Fruit fly (Drosophila melanogaster) whole organism, wandering third instar larva: Measurements from ENCODE around the gene CG12236.
A peak's percentile ranks its signal among the peaks of the same experiment; 100 is the strongest.

Source experiments
- Abd-B ChIP-seq: fragments of >200 bp; optimal IDR thresholded peaks from 2 replicates; lab custom pipeline; 2017; ENCODE audit warnings: missing biosample characterization, missing genetic modification characterization
- CG32264 ChIP-seq: fragments of 200-800 bp; sonication (Bioruptor generic); optimal IDR thresholded peaks from 2 replicates; lab custom pipeline; 2016; ENCODE audit warnings: missing biosample characterization, missing genetic modification characterization
- CG9705 ChIP-seq: fragments of 200-800 bp; sonication (Bioruptor generic); optimal IDR thresholded peaks from 2 replicates; lab custom pipeline; 2018; ENCODE audit warnings: missing biosample characterization, mild to moderate bottlenecking, missing genetic modification characterization
- CrebA ChIP-seq: fragments of 200-800 bp; sonication (Bioruptor generic); optimal IDR thresholded peaks from 2 replicates; lab custom pipeline; 2016; ENCODE audit warnings: missing biosample characterization, mild to moderate bottlenecking, missing genetic modification characterization, borderline replicate concordance
- Dfd ChIP-seq: fragments of >200 bp; optimal IDR thresholded peaks from 2 replicates; lab custom pipeline; 2017; ENCODE audit warnings: missing biosample characterization, missing genetic modification characterization
- Dif ChIP-seq: fragments of 200-275, 200-300 bp; sonication (Bioruptor generic); optimal IDR thresholded peaks from 2 replicates; lab custom pipeline; 2018; ENCODE audit warnings: missing biosample characterization, missing genetic modification characterization; ENCODE audit not compliant: partially characterized antibody
- GATAd ChIP-seq: sonication (Bioruptor generic); optimal IDR thresholded peaks from 2 replicates; lab custom pipeline; 2016; ENCODE audit warnings: missing biosample characterization, missing genetic modification characterization
- HLH106 ChIP-seq: fragments of 200-800 bp; optimal IDR thresholded peaks from 3 replicates; lab custom pipeline; 2019; ENCODE audit warnings: missing biosample characterization, mild to moderate bottlenecking, missing genetic modification characterization, moderate library complexity
- Hnf4 ChIP-seq: fragments of 200-800 bp; sonication (Bioruptor generic); optimal IDR thresholded peaks from 2 replicates; lab custom pipeline; 2016; ENCODE audit warnings: missing biosample characterization, mild to moderate bottlenecking, missing genetic modification characterization
- Hr78 ChIP-seq: fragments of >200 bp; optimal IDR thresholded peaks from 2 replicates; lab custom pipeline; 2017; ENCODE audit warnings: missing biosample characterization, missing genetic modification characterization
- Hr83 ChIP-seq: fragments of 200-300 bp; sonication (Bioruptor generic); optimal IDR thresholded peaks from 2 replicates; lab custom pipeline; 2016; ENCODE audit warnings: missing biosample characterization, mild to moderate bottlenecking, missing genetic modification characterization, moderate library complexity; ENCODE audit not compliant: poor library complexity, severe bottlenecking
- Jra ChIP-seq: sonication (Bioruptor generic); optimal IDR thresholded peaks from 2 replicates; lab custom pipeline; 2016; ENCODE audit warnings: missing biosample characterization, missing genetic modification characterization
- Mio ChIP-seq: sonication (Bioruptor generic); optimal IDR thresholded peaks from 2 replicates; lab custom pipeline; 2016; ENCODE audit warnings: missing biosample characterization, missing genetic modification characterization
- Myc ChIP-seq: fragments of >200 bp; optimal IDR thresholded peaks from 2 replicates; lab custom pipeline; 2017
- N ChIP-seq: fragments of >200 bp; optimal IDR thresholded peaks from 2 replicates; lab custom pipeline; 2018; ENCODE audit warnings: missing biosample characterization, missing external identifiers, missing genetic modification characterization
- OdsH ChIP-seq: fragments of 200-800 bp; sonication (Bioruptor generic); optimal IDR thresholded peaks from 2 replicates; lab custom pipeline; 2016; ENCODE audit warnings: missing biosample characterization, mild to moderate bottlenecking, missing genetic modification characterization
- Rel ChIP-seq, 2 experiments: fragments of 200-800 bp; sonication (Bioruptor generic) in 1 of 2; optimal IDR thresholded peaks; 2 replicates in 1 of 2; 3 replicates in 1 of 2; lab custom pipeline; 2016 to 2019; ENCODE audit warnings: mild to moderate bottlenecking in 2 of 2, missing biosample characterization in 2 of 2, missing genetic modification characterization in 2 of 2, moderate library complexity in 1 of 2
- Sp1 ChIP-seq: fragments of 200-800 bp; sonication (Bioruptor generic); optimal IDR thresholded peaks from 3 replicates; lab custom pipeline; 2019; ENCODE audit warnings: missing biosample characterization, mild to moderate bottlenecking, missing genetic modification characterization, moderate library complexity
- Vsx2 ChIP-seq: fragments of 200-300, 225-300 bp; sonication (Bioruptor generic); optimal IDR thresholded peaks from 2 replicates; lab custom pipeline; 2018; ENCODE audit warnings: missing biosample characterization, missing genetic modification characterization; ENCODE audit not compliant: partially characterized antibody
- br ChIP-seq: fragments of 200-800 bp; sonication (Bioruptor generic); optimal IDR thresholded peaks from 2 replicates; lab custom pipeline; 2016; ENCODE audit warnings: missing biosample characterization, missing genetic modification characterization
- brk ChIP-seq: fragments of 200-800 bp; sonication (Bioruptor generic); optimal IDR thresholded peaks from 2 replicates; lab custom pipeline; 2016; ENCODE audit warnings: missing biosample characterization, mild to moderate bottlenecking, missing genetic modification characterization
- dl ChIP-seq, 2 experiments: fragments of 175-275, 200-275 bp in 1 of 2; fragments of 200-275 bp in 1 of 2; sonication (Bioruptor generic); optimal IDR thresholded peaks; lab custom pipeline; 2018; ENCODE audit warnings: mild to moderate bottlenecking in 2 of 2, missing biosample characterization in 2 of 2, missing genetic modification characterization in 2 of 2, moderate library complexity in 2 of 2; ENCODE audit not compliant: partially characterized antibody in 2 of 2, insufficient read depth in 1 of 2
- dmrt93B ChIP-seq: fragments of 200-800 bp; sonication (Bioruptor generic); optimal IDR thresholded peaks from 2 replicates; lab custom pipeline; 2018; ENCODE audit warnings: missing biosample characterization, mild to moderate bottlenecking, missing genetic modification characterization
- dsf ChIP-seq: sonication (Bioruptor generic); optimal IDR thresholded peaks from 2 replicates; lab custom pipeline; 2016; ENCODE audit warnings: missing biosample characterization, missing genetic modification characterization, borderline replicate concordance
- ey ChIP-seq: fragments of 200-800 bp; sonication (Bioruptor generic); optimal IDR thresholded peaks from 2 replicates; lab custom pipeline; 2016; ENCODE audit warnings: missing biosample characterization, missing genetic modification characterization
- foxo ChIP-seq, 2 experiments: fragments of 200-800 bp; sonication (Bioruptor generic); optimal IDR thresholded peaks; 2 replicates in 1 of 2; 3 replicates in 1 of 2; lab custom pipeline; 2016 to 2017; ENCODE audit warnings: missing biosample characterization in 2 of 2, missing genetic modification characterization in 2 of 2
- fru ChIP-seq: fragments of 200-800 bp; sonication (Bioruptor generic); optimal IDR thresholded peaks from 3 replicates; lab custom pipeline; 2016; ENCODE audit warnings: missing biosample characterization, mild to moderate bottlenecking, missing genetic modification characterization
- h ChIP-seq: fragments of 200-800 bp; sonication (Bioruptor generic); optimal IDR thresholded peaks from 3 replicates; lab custom pipeline; 2016; ENCODE audit warnings: missing biosample characterization, mild to moderate bottlenecking, missing genetic modification characterization
- jim ChIP-seq: fragments of 175-275, 200-325 bp; sonication (Bioruptor generic); optimal IDR thresholded peaks from 2 replicates; lab custom pipeline; 2016; ENCODE audit warnings: missing biosample characterization, mild to moderate bottlenecking, missing genetic modification characterization
- lola ChIP-seq: fragments of >200 bp; optimal IDR thresholded peaks from 2 replicates; lab custom pipeline; 2017; ENCODE audit warnings: missing biosample characterization, missing genetic modification characterization
- pan ChIP-seq: fragments of >200 bp; optimal IDR thresholded peaks from 2 replicates; lab custom pipeline; 2017
- psq ChIP-seq: fragments of 200-800 bp; sonication (Bioruptor generic); optimal IDR thresholded peaks from 3 replicates; lab custom pipeline; 2017; ENCODE audit warnings: missing biosample characterization, mild to moderate bottlenecking, missing genetic modification characterization, moderate library complexity
- rgr ChIP-seq: fragments of 200-800 bp; sonication (Bioruptor generic); optimal IDR thresholded peaks from 3 replicates; lab custom pipeline; 2016; ENCODE audit warnings: missing biosample characterization, mild to moderate bottlenecking, missing genetic modification characterization
- sage ChIP-seq: fragments of 200-800 bp; sonication (Bioruptor generic); optimal IDR thresholded peaks from 2 replicates; lab custom pipeline; 2016; ENCODE audit warnings: missing biosample characterization, mild to moderate bottlenecking, missing genetic modification characterization
- sv ChIP-seq: fragments of 200-800 bp; sonication (Bioruptor generic); optimal IDR thresholded peaks from 3 replicates; lab custom pipeline; 2016; ENCODE audit warnings: missing biosample characterization, missing genetic modification characterization
- tai ChIP-seq: sonication (Bioruptor generic); optimal IDR thresholded peaks from 2 replicates; lab custom pipeline; 2016; ENCODE audit warnings: missing biosample characterization, missing genetic modification characterization
- usp ChIP-seq: fragments of >200 bp; optimal IDR thresholded peaks from 2 replicates; lab custom pipeline; 2017; ENCODE audit warnings: missing biosample characterization, missing genetic modification characterization
- woc ChIP-seq: sonication (Bioruptor generic); optimal IDR thresholded peaks from 2 replicates; lab custom pipeline; 2016; ENCODE audit warnings: missing biosample characterization, mild to moderate bottlenecking, missing genetic modification characterization

Gene CG12236

DNA sequence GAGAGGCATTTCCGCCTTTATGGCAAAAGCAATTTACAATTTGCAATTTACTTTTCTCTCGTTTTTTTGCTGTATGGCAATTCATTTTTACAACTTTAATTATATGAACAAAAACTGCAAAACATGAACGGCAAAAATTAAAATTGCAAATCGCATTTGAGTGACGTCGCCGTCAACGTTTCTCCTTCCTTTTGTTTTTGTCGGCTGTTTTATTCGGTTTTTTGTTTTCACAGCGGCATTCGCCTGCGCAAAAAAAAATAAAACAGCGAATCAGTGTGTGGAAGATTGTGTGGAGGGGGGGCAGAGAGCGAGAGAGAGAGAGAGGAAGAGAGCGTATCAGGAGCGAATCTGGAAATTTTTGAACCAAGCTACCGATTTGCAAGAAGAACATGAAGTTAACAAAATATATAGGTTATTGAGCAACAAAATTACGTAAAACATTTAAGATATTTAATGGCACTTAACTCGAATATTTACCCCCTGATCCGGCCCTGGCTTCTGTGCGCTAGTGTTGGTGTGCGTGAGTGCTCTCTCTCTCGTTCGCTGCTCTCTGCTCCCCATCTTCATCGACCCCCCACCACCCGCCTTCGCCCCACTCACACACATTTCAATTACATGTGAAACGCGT lies 10.7 kb downstream of the CG12236 start:
- no peak for TF ChIP-seq pan
- TF ChIP-seq CG32264 (GFP tag; lab: Kevin White, UChicago), result peak; percentile 97
- TF ChIP-seq Mio (GFP tag; lab: Kevin White, UChicago), result peak; percentile 92
- peak; percentile 98 for TF ChIP-seq sage (GFP tag; lab: Kevin White, UChicago)
- TF ChIP-seq ey, result peak; percentile 100
- TF ChIP-seq CrebA, result no peak
- TF ChIP-seq GATAd (GFP tag; lab: Kevin White, UChicago), result peak; percentile 98
- TF ChIP-seq sv (GFP tag; lab: Kevin White, UChicago), result peak; percentile 98
- peak; percentile 99 for TF ChIP-seq Hnf4 (GFP tag; lab: Kevin White, UChicago)
- TF ChIP-seq Myc, result no peak
- no peak for TF ChIP-seq dl (GFP tag; optimal IDR thresholded peaks at IDR 0.05; lab: Kevin White, UChicago; ENCODE audit: insufficient read depth in 1 of 2, partially characterized antibody in 2 of 2)
- TF ChIP-seq woc, result peak; percentile 99
- peak; percentile 100 for TF ChIP-seq HLH106
- TF ChIP-seq jim (GFP tag; lab: Kevin White, UChicago), result peak; percentile 87
- peak; percentile 54 for TF ChIP-seq Dif (GFP tag; lab: Kevin White, UChicago)
- TF ChIP-seq h (GFP tag; lab: Kevin White, UChicago), result peak; percentile 100
- TF ChIP-seq Hr83 (GFP tag; lab: Kevin White, UChicago), result peak; percentile 95
- TF ChIP-seq Dfd (GFP tag; lab: Kevin White, UChicago), result peak; percentile 87
- peak; percentile 93 for TF ChIP-seq Rel (GFP tag; optimal IDR thresholded peaks at IDR 0.05; lab: Kevin White, UChicago)
- TF ChIP-seq Rel (tag; optimal IDR thresholded peaks at IDR 0.05; lab: Kevin White, UChicago), result peak; percentile 95
- TF ChIP-seq lola (GFP tag; lab: Kevin White, UChicago), result no peak
- TF ChIP-seq Hr78 (GFP tag; lab: Kevin White, UChicago), result no peak
- peak; percentile 99 for TF ChIP-seq br (GFP tag; lab: Kevin White, UChicago)
- peak; percentile 70 for TF ChIP-seq Vsx2
- TF ChIP-seq dmrt93B (GFP tag; lab: Kevin White, UChicago), result peak; percentile 99
- peak; percentile 99 for TF ChIP-seq CG9705 (GFP tag; lab: Kevin White, UChicago)
- TF ChIP-seq Abd-B (GFP tag; lab: Kevin White, UChicago), result no peak
- TF ChIP-seq foxo (GFP tag; optimal IDR thresholded peaks at IDR 0.05; lab: Kevin White, UChicago), result peak; percentile 92 to 100
- peak; percentile 100 for TF ChIP-seq psq (GFP tag; lab: Kevin White, UChicago)
- TF ChIP-seq Sp1 (GFP tag; lab: Kevin White, UChicago), result peak; percentile 99
- TF ChIP-seq usp (GFP tag; lab: Kevin White, UChicago), result no peak
- TF ChIP-seq fru, result peak; percentile 100
- peak; percentile 95 for TF ChIP-seq brk (GFP tag; lab: Kevin White, UChicago)
- TF ChIP-seq dsf (GFP tag; lab: Kevin White, UChicago), result peak; percentile 95
- peak; percentile 23 for TF ChIP-seq N
- peak; percentile 98 for TF ChIP-seq Jra (GFP tag; lab: Kevin White, UChicago)
- peak; percentile 98 for TF ChIP-seq tai (GFP tag; lab: Kevin White, UChicago)
- TF ChIP-seq rgr, result peak; percentile 100
- peak; percentile 99 for TF ChIP-seq OdsH (GFP tag; lab: Kevin White, UChicago)

DNA sequence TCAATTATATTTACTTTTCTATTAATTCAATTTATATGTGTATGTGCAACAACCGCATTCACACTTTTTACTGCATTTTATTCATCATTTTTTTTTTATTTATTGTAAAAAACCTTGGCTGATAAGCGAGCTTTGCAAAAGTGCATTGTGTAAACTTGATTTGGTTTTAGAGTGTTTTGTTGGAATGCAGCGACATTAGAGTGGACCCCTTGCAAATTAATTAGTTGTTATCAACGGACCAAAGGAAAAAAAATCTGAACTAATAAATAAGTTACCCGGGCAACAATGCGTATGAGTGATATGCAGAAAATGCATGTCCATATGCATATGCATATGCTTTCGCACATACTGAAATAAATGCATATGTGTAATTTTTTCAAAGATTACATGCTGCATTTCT lies 13.0 kb downstream of the CG12236 start:
- no peak for TF ChIP-seq Abd-B (GFP tag; lab: Kevin White, UChicago)
- TF ChIP-seq dmrt93B (GFP tag; lab: Kevin White, UChicago), result no peak
- TF ChIP-seq fru, result no peak
- TF ChIP-seq ey, result no peak
- no peak for TF ChIP-seq Dif (GFP tag; lab: Kevin White, UChicago)
- no peak for TF ChIP-seq CG9705 (GFP tag; lab: Kevin White, UChicago)
- no peak for TF ChIP-seq jim (GFP tag; lab: Kevin White, UChicago)
- TF ChIP-seq N, result no peak
- no peak for TF ChIP-seq rgr
- TF ChIP-seq, all 38 proteins: peak for 0
